Worm (Caenorhabditis elegans) whole organism, L2 larva: ENCODE data around the gene rnp-3.
"Not testable (repeated sequence)": the region's sequence is repeated elsewhere in the genome, so short reads cannot be mapped to it uniquely, and the experiment has no call there.

Experiments
- C34F6.9 ChIP-seq: fragments of 150-350 bp; optimal IDR thresholded peaks from 2 replicates; lab custom pipeline; 2014; ENCODE audit warnings: missing biosample characterization, missing genetic modification characterization
- F13H6.1 ChIP-seq: sonication (generic microtip); optimal IDR thresholded peaks from 2 replicates; lab custom pipeline; 2016; ENCODE audit warnings: missing genetic modification characterization, missing compliant biosample characterization
- Y55F3AM.14 ChIP-seq: fragments of 200-800 bp; sonication (Bioruptor generic); optimal IDR thresholded peaks from 2 replicates; lab custom pipeline; 2018; ENCODE audit warnings: mild to moderate bottlenecking, missing genetic modification characterization, missing compliant biosample characterization
- ZK546.5 ChIP-seq: sonication (generic microtip); optimal IDR thresholded peaks from 2 replicates; lab custom pipeline; 2017; ENCODE audit warnings: missing biosample characterization, missing genetic modification characterization
- alr-1 ChIP-seq: fragments of 150-350 bp; optimal IDR thresholded peaks from 2 replicates; lab custom pipeline; 2014; ENCODE audit warnings: missing biosample characterization, missing genetic modification characterization
- ama-1 ChIP-seq: fragments of 150-350 bp; optimal IDR thresholded peaks from 2 replicates; lab custom pipeline; 2018; ENCODE audit warnings: inconsistent platforms
- blmp-1 ChIP-seq: sonication (generic microtip); optimal IDR thresholded peaks from 2 replicates; lab custom pipeline; 2017; ENCODE audit warnings: missing genetic modification characterization, mild to moderate bottlenecking, missing compliant biosample characterization, antibody characterized with exemption, moderate library complexity; ENCODE audit not compliant: insufficient read depth
- ceh-16 ChIP-seq: fragments of 150-350 bp; optimal IDR thresholded peaks from 2 replicates; lab custom pipeline; 2014; ENCODE audit warnings: missing biosample characterization, missing genetic modification characterization
- ceh-82 ChIP-seq: fragments of 150-350 bp; optimal IDR thresholded peaks from 2 replicates; lab custom pipeline; 2014; ENCODE audit warnings: missing biosample characterization, missing genetic modification characterization
- dmd-4 ChIP-seq: sonication (generic microtip); optimal IDR thresholded peaks from 2 replicates; lab custom pipeline; 2017; ENCODE audit warnings: missing biosample characterization, missing genetic modification characterization
- elt-3 ChIP-seq: sonication (generic microtip); optimal IDR thresholded peaks from 2 replicates; lab custom pipeline; 2017; ENCODE audit warnings: missing biosample characterization, missing genetic modification characterization
- fos-1 ChIP-seq: fragments of 150-350 bp; optimal IDR thresholded peaks from 2 replicates; lab custom pipeline; 2014; ENCODE audit warnings: missing biosample characterization, missing genetic modification characterization
- gmeb-1 ChIP-seq: fragments of 150-350 bp; optimal IDR thresholded peaks from 2 replicates; lab custom pipeline; 2014; ENCODE audit warnings: missing biosample characterization, missing genetic modification characterization
- lin-11 ChIP-seq: fragments of 150-350 bp; sonication (generic microtip); optimal IDR thresholded peaks from 2 replicates; lab custom pipeline; 2014; ENCODE audit warnings: missing biosample characterization, missing genetic modification characterization, inconsistent platforms, mixed read lengths
- lin-13 ChIP-seq: fragments of 150-350 bp; optimal IDR thresholded peaks from 2 replicates; lab custom pipeline; 2014; ENCODE audit warnings: missing biosample characterization, missing genetic modification reagents, missing genetic modification characterization
- lin-39 ChIP-seq: fragments of 150-350 bp; optimal IDR thresholded peaks from 2 replicates; lab custom pipeline; 2014; ENCODE audit warnings: missing biosample characterization, missing genetic modification reagents, missing genetic modification characterization
- lsy-2 ChIP-seq, 2 experiments: fragments of 150-350 bp in 1 of 2; sonication (generic microtip) in 1 of 2; optimal IDR thresholded peaks; 2 replicates each; lab custom pipeline; 2014 to 2017; ENCODE audit warnings: missing biosample characterization in 2 of 2, missing genetic modification characterization in 2 of 2
- mab-5 ChIP-seq: fragments of 150-350 bp; optimal IDR thresholded peaks from 2 replicates; lab custom pipeline; 2014; ENCODE audit warnings: missing biosample characterization, missing genetic modification characterization
- mbf-1 ChIP-seq: sonication (generic microtip); optimal IDR thresholded peaks from 2 replicates; lab custom pipeline; 2017; ENCODE audit warnings: missing biosample characterization, missing genetic modification characterization
- nhr-10 ChIP-seq: sonication (generic microtip); optimal IDR thresholded peaks from 2 replicates; lab custom pipeline; 2017; ENCODE audit warnings: missing biosample characterization, missing genetic modification characterization
- nhr-11 ChIP-seq: fragments of 150-350 bp; optimal IDR thresholded peaks from 2 replicates; lab custom pipeline; 2014; ENCODE audit warnings: missing biosample characterization, missing genetic modification characterization
- nhr-12 ChIP-seq: fragments of 150-350 bp; optimal IDR thresholded peaks from 2 replicates; lab custom pipeline; 2014; ENCODE audit warnings: missing biosample characterization, missing genetic modification characterization
- nhr-21 ChIP-seq: fragments of 150-350 bp; optimal IDR thresholded peaks from 2 replicates; lab custom pipeline; 2014; ENCODE audit warnings: missing biosample characterization, missing genetic modification characterization
- nhr-23 ChIP-seq: fragments of 150-350 bp; optimal IDR thresholded peaks from 2 replicates; lab custom pipeline; 2014; ENCODE audit warnings: missing biosample characterization, missing genetic modification reagents, missing genetic modification characterization
- nhr-25 ChIP-seq: fragments of 150-350 bp; sonication (generic microtip); optimal IDR thresholded peaks from 3 replicates; lab custom pipeline; 2014; ENCODE audit warnings: missing biosample characterization, missing genetic modification characterization
- nhr-6 ChIP-seq: fragments of 150-350 bp; optimal IDR thresholded peaks from 2 replicates; lab custom pipeline; 2014; ENCODE audit warnings: missing biosample characterization, missing genetic modification characterization
- nhr-77 ChIP-seq: fragments of 150-350 bp; optimal IDR thresholded peaks from 2 replicates; lab custom pipeline; 2014; ENCODE audit warnings: missing biosample characterization, missing genetic modification characterization
- sem-4 ChIP-seq: fragments of 150-350 bp; optimal IDR thresholded peaks from 2 replicates; lab custom pipeline; 2014; ENCODE audit warnings: missing biosample characterization, missing genetic modification reagents, missing genetic modification characterization
- skn-1 ChIP-seq: sonication (generic microtip); optimal IDR thresholded peaks from 2 replicates; lab custom pipeline; 2017; ENCODE audit warnings: missing biosample characterization, missing genetic modification characterization
- sma-9 ChIP-seq, 2 experiments: fragments of 150-350 bp in 1 of 2; sonication (generic microtip) in 1 of 2; optimal IDR thresholded peaks; 2 replicates each; lab custom pipeline; 2014 to 2016; ENCODE audit warnings: missing genetic modification characterization in 2 of 2, mild to moderate bottlenecking in 1 of 2, missing biosample characterization in 1 of 2, missing compliant biosample characterization in 1 of 2, missing genetic modification reagents in 1 of 2, moderate library complexity in 1 of 2
- snpc-4 ChIP-seq: fragments of 150-350 bp; optimal IDR thresholded peaks from 2 replicates; lab custom pipeline; 2014; ENCODE audit warnings: missing biosample characterization, missing genetic modification characterization
- unc-39 ChIP-seq: fragments of 150-350 bp; optimal IDR thresholded peaks from 2 replicates; lab custom pipeline; 2014; ENCODE audit warnings: missing biosample characterization, missing genetic modification characterization
- unc-62 ChIP-seq: fragments of 150-350 bp; optimal IDR thresholded peaks from 2 replicates; lab custom pipeline; 2014; ENCODE audit warnings: missing biosample characterization, missing genetic modification reagents, missing genetic modification characterization
- ztf-11 ChIP-seq: sonication (generic microtip); optimal IDR thresholded peaks from 2 replicates; lab custom pipeline; 2017; ENCODE audit warnings: missing biosample characterization, missing genetic modification characterization
- ztf-4 ChIP-seq: fragments of 150-350 bp; optimal IDR thresholded peaks from 2 replicates; lab custom pipeline; 2014; ENCODE audit warnings: missing biosample characterization, missing genetic modification characterization

Gene rnp-3

DNA sequence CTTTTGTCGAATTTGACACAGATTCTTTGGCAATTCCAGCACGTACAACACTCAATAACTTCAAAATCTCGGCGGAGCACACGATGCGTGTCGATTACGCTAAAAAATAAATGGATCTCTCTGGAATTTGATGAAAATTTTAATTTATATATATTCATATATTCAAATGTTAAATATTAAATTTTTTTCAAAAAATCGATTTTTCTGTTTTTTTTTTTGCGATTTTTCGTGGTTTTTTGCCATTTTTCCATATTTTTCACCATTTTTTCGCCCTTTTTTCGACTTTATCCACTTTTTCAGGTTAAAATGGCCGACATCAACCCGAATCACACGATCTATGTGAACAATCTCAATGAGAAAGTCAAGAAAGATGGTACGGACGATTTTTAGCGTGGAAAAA lies at the start of gene rnp-3:
TSS of gene rnp-3 (plus strand) at position 301 of the 400 bp plus-strand sequence.
- TF ChIP-seq ztf-11 (tag; lab: Kevin White, UChicago) = no peak

DNA sequence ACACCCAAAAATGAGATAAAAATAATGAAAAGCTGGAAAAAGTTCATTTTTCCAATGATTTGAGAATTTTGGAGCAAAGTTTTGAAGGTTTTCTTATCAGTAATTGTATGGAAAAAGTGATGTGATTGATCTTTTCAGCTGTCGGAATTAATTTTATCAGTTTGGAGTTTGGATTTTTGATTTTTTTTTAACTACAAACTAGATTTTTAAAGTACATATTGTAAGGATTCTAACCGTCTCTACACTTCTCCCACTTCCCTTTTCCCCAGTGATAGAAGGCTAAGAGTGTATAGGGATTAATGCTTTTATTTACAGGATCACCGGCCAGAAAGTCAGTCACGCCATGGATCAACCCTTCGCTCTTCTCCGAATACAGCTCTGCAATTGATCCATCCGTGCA lies 48.2 kb upstream of the rnp-3 start, which contains the start of gene F49F1.7:
TSS of gene F49F1.7 (minus strand) at position 101 of the 400 bp plus-strand sequence.
- not testable (repeated sequence) for TF ChIP-seq mab-5, nhr-10, nhr-12 (tag; lab: Kevin White, UChicago)

DNA sequence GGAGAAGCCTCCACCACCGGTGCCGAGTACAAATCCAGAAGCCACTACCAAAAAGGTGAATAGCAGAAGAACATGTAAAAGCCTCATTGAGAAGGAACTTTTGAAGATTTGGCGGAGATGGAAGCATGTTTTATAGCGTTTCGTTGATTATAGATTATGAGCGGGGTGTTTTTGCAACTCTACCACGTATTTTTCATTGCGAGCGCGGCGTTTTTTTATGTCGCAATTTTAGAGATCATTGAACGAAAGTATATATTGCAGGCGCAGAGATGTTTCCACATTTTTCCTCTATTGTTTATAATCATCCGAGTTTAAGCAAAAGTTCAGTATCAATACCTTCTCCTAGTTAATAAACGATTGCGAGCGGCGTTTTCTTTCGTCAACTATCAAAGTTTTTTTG lies 38.1 kb upstream of the rnp-3 start, which contains the start of gene F49F1.17:
TSS of gene F49F1.17 (minus strand) at position 101 of the 400 bp plus-strand sequence.
- TF ChIP-seq ceh-16 (tag; lab: Kevin White, UChicago) (no peak), snpc-4 (tag; lab: Kevin White, UChicago) (no peak), sma-9 (GFP tag; optimal IDR thresholded peaks at IDR 0.05; lab: Kevin White, UChicago) (no peak), sma-9 (tag; optimal IDR thresholded peaks at IDR 0.05; lab: Kevin White, UChicago) (no peak), dmd-4 (tag; lab: Kevin White, UChicago) (no peak), nhr-23 (tag; lab: Kevin White, UChicago) (no peak), fos-1 (no peak), nhr-21 (no peak), gmeb-1 (tag; lab: Kevin White, UChicago) (no peak), lin-11 (tag; lab: Kevin White, UChicago) (no peak), ztf-4 (no peak), unc-39 (no peak), mab-5 (tag; lab: Kevin White, UChicago) (no peak), ceh-82 (tag; lab: Kevin White, UChicago) (no peak), nhr-77 (tag; lab: Kevin White, UChicago) (no peak), ama-1 (lab: Kevin White, UChicago) (no peak)

DNA sequence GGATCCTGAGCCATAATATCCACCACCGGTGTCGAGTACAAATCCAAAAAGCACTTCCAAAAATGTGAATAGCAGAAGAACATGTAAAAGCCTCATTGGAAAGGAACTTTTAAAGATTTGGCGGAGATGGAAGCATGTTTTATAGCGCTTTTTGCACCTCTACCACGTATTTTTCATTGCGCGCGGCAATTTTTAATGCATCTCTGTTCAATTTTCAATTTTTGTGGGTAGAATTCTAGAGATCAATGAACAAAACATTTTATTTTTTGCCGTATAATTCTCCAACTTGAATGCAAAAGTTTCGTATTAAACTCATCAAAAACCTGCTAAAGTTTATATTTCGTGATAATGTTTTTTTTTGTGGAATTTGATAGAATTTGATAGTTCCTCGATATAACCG lies 36.4 kb upstream of the rnp-3 start, which contains the start of gene F49F1.9:
TSS of gene F49F1.9 (minus strand) at position 101 of the 400 bp plus-strand sequence.
- TF ChIP-seq sma-9 (GFP tag; optimal IDR thresholded peaks at IDR 0.05; lab: Kevin White, UChicago) = no peak
- no peak for TF ChIP-seq sma-9 (tag; optimal IDR thresholded peaks at IDR 0.05; lab: Kevin White, UChicago)
- TF ChIP-seq snpc-4 (tag; lab: Kevin White, UChicago) = no peak
- no peak for TF ChIP-seq blmp-1
- no peak for TF ChIP-seq Y55F3AM.14
- TF ChIP-seq, all 48 proteins: peak for 0

DNA sequence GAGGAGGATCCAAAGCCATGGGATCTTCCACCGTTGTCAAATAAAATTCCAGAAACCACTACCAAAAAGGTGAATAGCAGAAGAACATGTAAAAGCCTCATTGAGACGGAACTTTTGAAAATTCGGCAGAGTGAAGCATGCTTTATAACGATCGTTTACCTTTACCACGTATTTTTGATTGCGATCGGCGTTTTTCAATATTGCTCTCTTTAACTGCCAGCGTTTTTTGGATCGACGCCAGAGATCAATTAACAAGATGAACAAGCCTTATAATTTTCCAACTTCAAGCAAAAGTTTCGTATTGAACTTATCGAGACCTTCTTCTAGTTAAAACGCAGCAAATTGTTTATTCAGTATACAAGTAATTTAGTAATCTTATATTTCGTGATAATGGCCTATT lies 34.9 kb upstream of the rnp-3 start, which contains the start of gene F49F1.10:
TSS of gene F49F1.10 (minus strand) at position 101 of the 400 bp plus-strand sequence.
- no peak for TF ChIP-seq sem-4
- no peak for TF ChIP-seq nhr-25 (tag; lab: Kevin White, UChicago)
- no peak for TF ChIP-seq dmd-4 (tag; lab: Kevin White, UChicago)
- no peak for TF ChIP-seq blmp-1
- TF ChIP-seq nhr-6 (tag; lab: Kevin White, UChicago) = no peak
- TF ChIP-seq ztf-4 = no peak
- no peak for TF ChIP-seq F13H6.1 (tag; lab: Kevin White, UChicago)
- TF ChIP-seq lin-39 (tag; lab: Kevin White, UChicago) = no peak
- TF ChIP-seq mab-5 (tag; lab: Kevin White, UChicago) = no peak
- TF ChIP-seq mbf-1 (tag; lab: Kevin White, UChicago) = no peak
- no peak for TF ChIP-seq ztf-11 (tag; lab: Kevin White, UChicago)
- no peak for TF ChIP-seq unc-39
- no peak for TF ChIP-seq ceh-82 (tag; lab: Kevin White, UChicago)
- TF ChIP-seq ZK546.5 = no peak
- no peak for TF ChIP-seq alr-1
- TF ChIP-seq C34F6.9 (tag; lab: Kevin White, UChicago) = no peak
- no peak for TF ChIP-seq skn-1 (tag; lab: Kevin White, UChicago)
- no peak for TF ChIP-seq lin-13 (GFP tag; lab: Kevin White, UChicago)
- no peak for TF ChIP-seq gmeb-1 (tag; lab: Kevin White, UChicago)
- TF ChIP-seq elt-3 (tag; lab: Kevin White, UChicago) = no peak
- TF ChIP-seq, all 48 proteins: peak for 0

DNA sequence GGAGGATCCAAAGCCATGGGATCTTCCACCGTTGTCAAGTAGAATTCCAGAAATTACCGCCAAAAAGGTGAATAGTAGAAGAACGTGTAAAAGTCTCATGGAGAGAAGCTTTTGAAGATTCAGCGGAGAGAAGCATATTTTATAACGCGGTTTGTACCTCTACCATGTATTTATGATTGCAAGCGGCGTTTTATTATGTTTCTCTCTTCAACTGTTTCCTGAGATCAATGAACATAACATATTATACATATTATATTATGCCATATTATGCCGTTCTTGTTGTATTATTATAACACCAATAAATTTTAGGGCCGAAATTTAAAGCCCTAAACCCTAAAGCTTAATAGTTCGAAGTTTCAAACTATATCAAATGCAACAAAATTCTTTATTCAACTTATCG lies 33.6 kb upstream of the rnp-3 start, which contains the start of gene F49F1.18:
TSS of gene F49F1.18 (minus strand) at position 101 of the 400 bp plus-strand sequence.
- TF ChIP-seq ceh-16 (tag; lab: Kevin White, UChicago) = no peak
- no peak for TF ChIP-seq nhr-11 (tag; lab: Kevin White, UChicago)
- no peak for TF ChIP-seq unc-62 (GFP tag; lab: Kevin White, UChicago)
- no peak for TF ChIP-seq F13H6.1 (tag; lab: Kevin White, UChicago)
- TF ChIP-seq lsy-2 (tag; optimal IDR thresholded peaks at IDR 0.05; lab: Kevin White, UChicago) = no peak
- TF ChIP-seq ZK546.5 = no peak
- no peak for TF ChIP-seq gmeb-1 (tag; lab: Kevin White, UChicago)
